ENCODE assay signal across 5 worm cellular contexts in the genomic region with DNA sequence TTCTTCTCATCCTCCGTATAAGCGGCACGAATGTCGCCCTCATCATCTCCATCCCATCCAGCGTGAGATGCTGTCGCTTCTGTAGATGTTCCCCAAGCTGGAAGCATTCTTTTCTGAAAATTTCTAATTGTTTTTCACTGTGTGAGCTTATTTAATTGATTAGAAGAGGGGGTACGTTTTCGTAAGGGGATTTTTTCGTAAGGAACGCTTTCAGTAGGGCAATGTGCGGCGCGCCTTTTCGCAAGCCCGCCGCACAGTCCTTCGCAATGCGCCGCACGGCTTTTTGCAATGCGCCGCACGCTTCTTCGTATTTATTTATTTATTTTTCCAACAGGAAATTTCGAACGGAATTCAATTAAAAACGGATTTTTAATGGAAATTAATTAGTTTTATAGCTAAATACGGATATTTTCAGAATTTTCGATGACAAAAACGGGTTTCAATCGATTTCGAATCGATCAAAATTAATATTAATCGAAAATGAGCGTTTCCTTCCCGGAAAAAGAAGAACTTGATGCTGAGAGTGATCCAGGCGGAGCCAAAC.
TF ChIP-seq lines count a peak whose summit lies in the region.
"Not testable (repeated sequence)": the region's sequence is repeated elsewhere in the genome, so short reads cannot be mapped to it uniquely, and the experiment has no call there.

TSS of gene set-25 (minus strand) at position 120 of the 544 bp plus-strand sequence.

TF ChIP-seq in whole organism, L1 larva, 84 proteins besides CTCF, POLR2A, EP300 and RAD21:
- TF ChIP-seq efl-1 (optimal IDR thresholded peaks at IDR 0.05; lab: Kevin White, UChicago) (peak in 1 of 2 experiments; percentile 23), efl-1 (GFP tag; optimal IDR thresholded peaks at IDR 0.05 in 1 of 2; lab: Kevin White, UChicago) (peak in 1 of 2 experiments; percentile 63), lsy-2 (tag; optimal IDR thresholded peaks at IDR 0.05; lab: Kevin White, UChicago) (peak in 1 of 2 experiments; percentile 23), lin-14 (GFP tag; optimal IDR thresholded peaks at IDR 0.05; lab: Kevin White, UChicago) (peak; percentile 26), nhr-85 (tag; lab: Kevin White, UChicago) (peak; percentile 38), snu-23 (GFP tag; optimal IDR thresholded peaks at IDR 0.05; lab: Kevin White, UChicago) (peak; percentile 9), nhr-71 (tag; optimal IDR thresholded peaks at IDR 0.05; lab: Kevin White, UChicago) (peak; percentile 44), dsc-1 (tag; optimal IDR thresholded peaks at IDR 0.05; lab: Kevin White, UChicago) (peak; percentile 4), ceh-88 (GFP tag; IDR thresholded peaks at IDR 0.05; lab: Robert Waterston, UW) (0 out of 2 replicates have a peak, but pooled peaks have one; percentile 34), nhr-19 (GFP tag; conservative IDR thresholded peaks at IDR 0.05; lab: Robert Waterston, UW) (peak; percentile 36), nhr-47 (tag; optimal IDR thresholded peaks at IDR 0.05; lab: Kevin White, UChicago) (peak; percentile 14), dpl-1 (GFP tag; optimal IDR thresholded peaks at IDR 0.05; lab: Kevin White, UChicago) (peak in 1 of 3 experiments; percentile 31)
TF ChIP-seq in whole organism, L1 larva: peak in this region for 11; not testable (repeated sequence) for 73.

TF ChIP-seq in whole organism, L3 larva, 47 proteins besides CTCF, POLR2A, EP300 and RAD21:
- peak; percentile 5 for TF ChIP-seq lin-39 (tag; optimal IDR thresholded peaks at IDR 0.05; lab: Kevin White, UChicago)
- TF ChIP-seq elt-2 (tag; optimal IDR thresholded peaks at IDR 0.05; lab: Kevin White, UChicago), result peak; percentile 11
- peak; percentile 10 for TF ChIP-seq ceh-28 (tag; optimal IDR thresholded peaks at IDR 0.05; lab: Kevin White, UChicago)

TF ChIP-seq in whole organism, early embryonic, 17 proteins besides CTCF, POLR2A, EP300 and RAD21:
- TF ChIP-seq ceh-13 (GFP tag; optimal IDR thresholded peaks at IDR 0.05; lab: Kevin White, UChicago), result peak; percentile 14
- peak; percentile 47; the same call in 1 of the 2 replicates for TF ChIP-seq scrt-1 (GFP tag; IDR thresholded peaks at IDR 0.05; lab: Robert Waterston, UW)
- peak; percentile 80 for TF ChIP-seq pes-1 (GFP tag; IDR thresholded peaks at IDR 0.05; lab: Robert Waterston, UW)
- peak; percentile 53; the same call in 1 of the 2 replicates for TF ChIP-seq sea-1 (GFP tag; conservative IDR thresholded peaks at IDR 0.05; lab: Robert Waterston, UW)
- TF ChIP-seq tbx-11 (GFP tag; IDR thresholded peaks at IDR 0.05; lab: Robert Waterston, UW), result peak; percentile 51; the same call in 1 of the 2 replicates

TF ChIP-seq in whole organism, midembryonic, 9 proteins besides CTCF, POLR2A, EP300 and RAD21:
- TF ChIP-seq flt-1 (GFP tag; IDR thresholded peaks at IDR 0.05; lab: Robert Waterston, UW), result peak; percentile 67
- peak; percentile 34; the same call in 1 of the 2 replicates for TF ChIP-seq tab-1 (GFP tag; IDR thresholded peaks at IDR 0.05; lab: Robert Waterston, UW)
- TF ChIP-seq ztf-23 (GFP tag; IDR thresholded peaks at IDR 0.05; lab: Robert Waterston, UW), result peak; percentile 86
- TF ChIP-seq med-1 (GFP tag; optimal IDR thresholded peaks at IDR 0.05; lab: Kevin White, UChicago; ENCODE audit: insufficient read depth), result peak; percentile 48
- TF ChIP-seq klf-2 (GFP tag; conservative IDR thresholded peaks at IDR 0.05; lab: Robert Waterston, UW), result peak; percentile 77

TF ChIP-seq in whole organism, young adult, 124 proteins besides CTCF, POLR2A, EP300 and RAD21:
- TF ChIP-seq rpc-1 (optimal IDR thresholded peaks at IDR 0.05; lab: Kevin White, UChicago) (peak; percentile 28), mcd-1 (GFP tag; IDR thresholded peaks at IDR 0.05; lab: Robert Waterston, UW) (peak; percentile 63), C06A6.2 (GFP tag; conservative IDR thresholded peaks at IDR 0.05; lab: Robert Waterston, UW) (peak; percentile 93), hmg-1.2 (GFP tag; IDR thresholded peaks at IDR 0.05; lab: Robert Waterston, UW) (0 out of 2 replicates have a peak, but pooled peaks have one; percentile 17), cebp-1 (tag; optimal IDR thresholded peaks at IDR 0.05; lab: Kevin White, UChicago) (peak; percentile 4), egl-44 (GFP tag; IDR thresholded peaks at IDR 0.05; lab: Robert Waterston, UW) (peak; percentile 27; the same call in 1 of the 2 replicates), dox-1 (GFP tag; IDR thresholded peaks at IDR 0.05; lab: Robert Waterston, UW) (peak; percentile 68), ceh-100 (GFP tag; IDR thresholded peaks at IDR 0.05; lab: Robert Waterston, UW) (peak; percentile 58; the same call in 1 of the 2 replicates), attf-5 (GFP tag; optimal IDR thresholded peaks at IDR 0.05; lab: Kevin White, UChicago) (peak; percentile 52)
- not testable (repeated sequence) for TF ChIP-seq rpc-1 (tag; optimal IDR thresholded peaks at IDR 0.05; lab: Kevin White, UChicago); cebp-1 (GFP tag; IDR thresholded peaks at IDR 0.05; lab: Robert Waterston, UW)
